Worm (Caenorhabditis elegans) whole organism, early embryonic: ENCODE measurements around the gene col-44.

Experiments
- B0310.2 ChIP-seq: sonication (generic microtip); optimal IDR thresholded peaks from 2 replicates; lab custom pipeline; 2016; ENCODE audit warnings: mild to moderate bottlenecking, missing genetic modification characterization, missing compliant biosample characterization
- F13C5.2 ChIP-seq: sonication (generic microtip); optimal IDR thresholded peaks from 2 replicates; lab custom pipeline; 2017; ENCODE audit warnings: mild to moderate bottlenecking, missing genetic modification characterization, inconsistent platforms, missing compliant biosample characterization
- aly-1 ChIP-seq: sonication (generic microtip); optimal IDR thresholded peaks from 2 replicates; lab custom pipeline; 2016; ENCODE audit warnings: missing genetic modification characterization, missing compliant biosample characterization
- ama-1 ChIP-seq: fragments of 150-350 bp; optimal IDR thresholded peaks from 2 replicates; lab custom pipeline; 2014
- ceh-13 ChIP-seq: fragments of 200-800 bp; sonication (Bioruptor generic); optimal IDR thresholded peaks from 2 replicates; lab custom pipeline; 2018; ENCODE audit warnings: mild to moderate bottlenecking, missing genetic modification characterization, missing compliant biosample characterization
- ceh-36 ChIP-seq: sonication (generic microtip); optimal IDR thresholded peaks from 2 replicates; lab custom pipeline; 2016; ENCODE audit warnings: missing genetic modification characterization, inconsistent platforms, missing compliant biosample characterization
- ets-7 ChIP-seq: sonication (generic microtip); optimal IDR thresholded peaks from 2 replicates; lab custom pipeline; 2016; ENCODE audit warnings: missing genotype, missing genetic modification characterization, missing compliant biosample characterization
- flt-1 ChIP-seq: fragments of 200-800 bp; sonication (Bioruptor generic); IDR thresholded peaks from 2 replicates; pipeline ENCODE4 v1.3.6; 2022; ENCODE audit warnings: missing genetic modification characterization, missing compliant biosample characterization
- hmbx-1 ChIP-seq: sonication (generic microtip); optimal IDR thresholded peaks from 2 replicates; lab custom pipeline; 2016; ENCODE audit warnings: mild to moderate bottlenecking, missing genetic modification characterization, missing compliant biosample characterization
- hmg-4 ChIP-seq: fragments of 200-800 bp; sonication (Bioruptor generic); optimal IDR thresholded peaks from 2 replicates; lab custom pipeline; 2018; ENCODE audit warnings: mild to moderate bottlenecking, missing genetic modification characterization, missing compliant biosample characterization
- hnd-1 ChIP-seq: sonication (generic microtip); optimal IDR thresholded peaks from 2 replicates; lab custom pipeline; 2016; ENCODE audit warnings: missing genetic modification characterization, missing compliant biosample characterization
- pes-1 ChIP-seq: fragments of 200-800 bp; sonication (Bioruptor generic); IDR thresholded peaks from 2 replicates; pipeline ENCODE4 v1.3.6; 2022; ENCODE audit warnings: missing genetic modification reagents, missing genetic modification characterization, missing compliant biosample characterization
- scrt-1 ChIP-seq: fragments of 200-800 bp; sonication (Bioruptor generic); IDR thresholded peaks from 2 replicates; pipeline ENCODE4 v1.3.6; 2022; ENCODE audit warnings: missing genetic modification characterization, missing compliant biosample characterization
- sea-1 ChIP-seq: fragments of 200-800 bp; sonication (Bioruptor generic); conservative IDR thresholded peaks from 2 replicates; pipeline ENCODE4 v1.3.6; 2022; ENCODE audit warnings: missing genetic modification characterization, missing compliant biosample characterization
- tbx-11 ChIP-seq: fragments of 200-800 bp; sonication (Bioruptor generic); IDR thresholded peaks from 2 replicates; pipeline ENCODE4 v1.3.6; 2022; ENCODE audit warnings: missing genetic modification characterization, missing compliant biosample characterization
- tbx-37 ChIP-seq: fragments of 200-800 bp; sonication (Bioruptor generic); conservative IDR thresholded peaks from 2 replicates; pipeline ENCODE4 v1.3.6; 2022; ENCODE audit warnings: missing genetic modification reagents, missing genetic modification characterization, missing compliant biosample characterization
- tra-4 ChIP-seq: sonication (generic microtip); optimal IDR thresholded peaks from 2 replicates; lab custom pipeline; 2017; ENCODE audit warnings: missing genetic modification characterization, missing compliant biosample characterization

col-44 gene

ce11 chrX:13596003-13596767 is 4.9 kb downstream of the col-44 start, which contains the start of gene F54B11.5:
F54B11.5 (minus strand) TSS chrX:13596068.
- TF ChIP-seq ceh-36 (tag; lab: Kevin White, UChicago): no peak
- TF ChIP-seq pes-1 (GFP tag; lab: Robert Waterston, UW): no peak
- peak; percentile 36 for TF ChIP-seq F13C5.2

DNA sequence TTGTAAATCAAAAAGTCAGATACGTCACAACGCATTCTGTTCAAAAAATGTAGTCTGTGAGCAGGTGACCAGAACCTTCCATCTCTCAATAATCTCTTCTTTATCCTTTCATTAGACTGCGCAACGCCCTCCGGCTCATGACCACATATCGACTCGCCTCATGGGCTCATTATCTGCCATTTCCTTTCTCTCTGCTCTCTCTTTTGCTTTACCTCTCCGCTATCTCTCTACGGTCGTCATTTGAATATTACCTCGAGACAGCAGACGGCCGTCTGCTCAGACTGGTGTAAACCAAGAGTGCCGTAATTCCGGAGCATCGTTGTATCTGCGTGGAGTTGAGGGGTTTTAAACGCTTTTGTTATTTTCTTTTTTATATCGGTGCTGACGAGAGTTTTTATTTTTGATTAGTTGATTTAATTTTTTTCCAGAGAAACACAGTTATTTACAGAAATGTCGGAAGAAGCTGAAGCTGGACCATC is 6.8 kb downstream of the col-44 start, which contains the start of gene bra-1:
Gene bra-1 (plus strand): TSS at position 429 of the 479 bp plus-strand sequence.
- TF ChIP-seq B0310.2 (no peak), sea-1 (GFP tag; lab: Robert Waterston, UW) (no peak), hnd-1 (tag; lab: Kevin White, UChicago) (no peak), flt-1 (GFP tag; lab: Robert Waterston, UW) (no peak), ceh-36 (tag; lab: Kevin White, UChicago) (peak; percentile 43), aly-1 (tag; lab: Kevin White, UChicago) (no peak), tra-4 (tag; lab: Kevin White, UChicago) (no peak), ama-1 (lab: Kevin White, UChicago) (no peak), F13C5.2 (peak; percentile 77), tbx-37 (GFP tag; lab: Robert Waterston, UW) (0 out of 2 replicates have a peak, but pooled peaks have one; percentile 28), ceh-13 (GFP tag; lab: Kevin White, UChicago) (no peak), tbx-11 (no peak), scrt-1 (no peak), ets-7 (no peak), hmbx-1 (tag; lab: Kevin White, UChicago) (no peak), hmg-4 (GFP tag; lab: Kevin White, UChicago) (peak; percentile 36), pes-1 (GFP tag; lab: Robert Waterston, UW) (no peak)

DNA sequence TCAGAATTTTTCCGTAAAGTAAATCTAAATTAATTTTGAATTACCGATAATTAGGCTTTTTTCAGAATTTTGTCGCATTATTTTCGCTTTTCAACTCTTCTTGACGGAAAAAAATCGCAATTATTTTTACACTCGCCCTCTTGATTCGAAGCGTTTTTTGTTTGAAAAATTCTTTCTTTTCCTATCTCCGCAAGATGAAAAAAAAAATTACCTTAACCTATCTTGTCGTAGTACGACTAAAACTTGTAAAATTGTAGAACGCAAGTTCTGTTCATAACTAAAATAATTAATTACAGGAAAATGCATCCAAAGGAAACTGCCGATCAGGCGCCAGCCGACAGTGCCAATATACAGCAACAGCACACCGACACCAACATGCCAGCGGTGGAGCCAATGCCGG is 8.9 kb downstream of the col-44 start, which contains the start of gene F54B11.7:
Gene F54B11.7 (plus strand): TSS at position 301 of the 400 bp plus-strand sequence.
- TF ChIP-seq ceh-13 (GFP tag; lab: Kevin White, UChicago) (no peak), ama-1 (lab: Kevin White, UChicago) (no peak), hmbx-1 (tag; lab: Kevin White, UChicago) (no peak), sea-1 (GFP tag; lab: Robert Waterston, UW) (no peak), B0310.2 (no peak), ets-7 (no peak), hmg-4 (GFP tag; lab: Kevin White, UChicago) (no peak), aly-1 (tag; lab: Kevin White, UChicago) (no peak), flt-1 (GFP tag; lab: Robert Waterston, UW) (no peak), tra-4 (tag; lab: Kevin White, UChicago) (no peak), ceh-36 (tag; lab: Kevin White, UChicago) (no peak), tbx-37 (GFP tag; lab: Robert Waterston, UW) (no peak)

- TF ChIP-seq flt-1 (GFP tag; lab: Robert Waterston, UW) (no peak), ceh-36 (tag; lab: Kevin White, UChicago) (no peak), tbx-37 (GFP tag; lab: Robert Waterston, UW) (no peak), pes-1 (GFP tag; lab: Robert Waterston, UW) (no peak), tbx-11 (no peak), hnd-1 (tag; lab: Kevin White, UChicago) (no peak), ets-7 (no peak), sea-1 (GFP tag; lab: Robert Waterston, UW) (no peak), tra-4 (tag; lab: Kevin White, UChicago) (no peak), ama-1 (lab: Kevin White, UChicago) (no peak)
Observed at ce11 chrX:13603826-13604225, 12.6 kb downstream of the col-44 start, which contains the start of gene F54B11.8. F54B11.8 (minus strand) TSS chrX:13603926.

DNA sequence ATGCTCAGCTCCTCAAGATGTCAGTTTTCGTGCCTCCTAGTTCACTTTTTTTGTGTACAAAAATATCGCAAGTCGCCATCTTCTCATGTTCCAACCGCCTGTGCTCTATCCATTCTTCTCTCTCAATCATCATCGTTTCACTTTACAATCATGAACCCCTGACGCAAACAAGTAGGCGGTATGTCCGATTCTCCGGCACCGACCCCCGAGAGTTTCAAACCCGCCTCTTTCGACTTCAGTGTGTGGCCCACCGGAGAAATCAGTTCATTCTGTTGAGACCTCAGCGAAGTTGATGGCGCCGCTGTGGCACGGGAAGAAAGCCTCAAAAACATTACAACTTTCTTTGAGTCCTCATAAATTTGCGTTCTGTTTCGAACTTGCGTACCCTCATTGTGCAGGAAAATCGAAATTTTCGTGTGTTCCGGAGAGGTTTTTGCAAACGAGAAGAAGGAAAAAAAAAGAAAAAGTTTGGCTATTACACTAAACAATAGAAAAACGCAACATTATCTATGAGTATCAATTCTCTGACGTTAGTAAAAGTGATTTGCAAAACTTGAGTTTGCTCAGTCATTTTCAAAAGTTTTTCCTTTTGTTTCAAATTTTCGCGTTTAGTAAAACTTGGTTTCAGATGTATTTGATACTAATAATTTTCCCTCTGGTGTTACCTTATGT is 13.8 kb downstream of the col-44 start, which contains the start of gene F54B11.9:
Gene F54B11.9 (plus strand): TSS at position 622 of the 672 bp plus-strand sequence.
- TF ChIP-seq F13C5.2 (no peak), tbx-37 (GFP tag; lab: Robert Waterston, UW) (no peak)

- no peak for TF ChIP-seq flt-1 (GFP tag; lab: Robert Waterston, UW)
- no peak for TF ChIP-seq B0310.2
- TF ChIP-seq tbx-37 (GFP tag; lab: Robert Waterston, UW): no peak
- no peak for TF ChIP-seq sea-1 (GFP tag; lab: Robert Waterston, UW)
- TF ChIP-seq hmg-4 (GFP tag; lab: Kevin White, UChicago): no peak
- no peak for TF ChIP-seq tra-4 (tag; lab: Kevin White, UChicago)
- no peak for TF ChIP-seq pes-1 (GFP tag; lab: Robert Waterston, UW)
- no peak for TF ChIP-seq F13C5.2
- no peak for TF ChIP-seq tbx-11
Observed at ce11 chrX:13605854-13606253, 14.6 kb downstream of the col-44 start.

- TF ChIP-seq ceh-36 (tag; lab: Kevin White, UChicago): no peak
Observed at ce11 chrX:13610040-13610439, 18.8 kb downstream of the col-44 start.
